Worm (Caenorhabditis elegans) whole organism, late embryonic: ENCODE measurements around the gene cht-5.

Source experiments
- ceh-45 ChIP-seq: fragments of 200-800 bp; sonication (Bioruptor generic); IDR thresholded peaks from 2 replicates; pipeline ENCODE4 v1.3.6; 2022; ENCODE audit warnings: missing genetic modification reagents, missing genetic modification characterization, missing compliant biosample characterization
- ets-4 ChIP-seq: sonication (generic microtip); optimal IDR thresholded peaks from 2 replicates; lab custom pipeline; 2016; ENCODE audit warnings: missing genetic modification characterization, missing compliant biosample characterization
- npax-4 ChIP-seq: sonication (generic microtip); optimal IDR thresholded peaks from 2 replicates; lab custom pipeline; 2016; ENCODE audit warnings: missing genetic modification characterization, missing compliant biosample characterization
- sox-4 ChIP-seq: sonication (generic microtip); optimal IDR thresholded peaks from 2 replicates; lab custom pipeline; 2017; ENCODE audit warnings: mild to moderate bottlenecking, missing genetic modification characterization, inconsistent platforms, missing compliant biosample characterization

ce11 chrV:10159972-10160371 is 45.5 kb downstream of the cht-5 start:
- TF ChIP-seq ets-4 (tag; lab: Kevin White, UChicago) (no peak), npax-4 (no peak), ceh-45 (no peak), sox-4 (tag; lab: Kevin White, UChicago) (no peak)
